Fruit fly (Drosophila melanogaster) whole organism, embryonic: ENCODE data around the gene SmD1.

ENCODE experiments used
- B-H2 ChIP-seq: fragments of 200-800 bp; sonication (Bioruptor generic); optimal IDR thresholded peaks from 2 replicates; lab custom pipeline; 2018; ENCODE audit warnings: missing biosample characterization, mild to moderate bottlenecking, missing genetic modification characterization
- BEAF-32 ChIP-seq: fragments of 200-800 bp; sonication (Bioruptor generic); optimal IDR thresholded peaks from 3 replicates; lab custom pipeline; 2017; ENCODE audit warnings: missing biosample characterization, missing genetic modification characterization, mild to moderate bottlenecking, moderate library complexity, missing genetic modification reagents
- CG11093 ChIP-seq: fragments of 200-800 bp; sonication (Bioruptor generic); IDR thresholded peaks from 3 replicates; pipeline ENCODE4 v1.3.6; 2022; ENCODE audit warnings: missing biosample characterization, missing genetic modification characterization
- CG11398 ChIP-seq: fragments of 200-800 bp; sonication (Bioruptor generic); optimal IDR thresholded peaks from 2 replicates; lab custom pipeline; 2016; ENCODE audit warnings: missing biosample characterization, missing genetic modification characterization
- CG11695 ChIP-seq: fragments of 200-800 bp; sonication (Bioruptor generic); IDR thresholded peaks from 3 replicates; pipeline ENCODE4 v1.3.6; 2022; ENCODE audit warnings: missing biosample characterization, missing genetic modification characterization
- CG12659 ChIP-seq: fragments of 200-800 bp; sonication (Bioruptor generic); optimal IDR thresholded peaks from 3 replicates; lab custom pipeline; 2017; ENCODE audit warnings: mild to moderate bottlenecking, missing biosample characterization, missing genetic modification reagents, missing genetic modification characterization
- CG12769 ChIP-seq: fragments of 200-800 bp; sonication (Bioruptor generic); optimal IDR thresholded peaks from 2 replicates; lab custom pipeline; 2019; ENCODE audit warnings: missing biosample characterization, mild to moderate bottlenecking, missing genetic modification characterization, moderate library complexity
- CG13287 ChIP-seq: fragments of 200-800 bp; sonication (Bioruptor generic); IDR thresholded peaks from 2 replicates; pipeline ENCODE4 v1.3.6; 2022; ENCODE audit warnings: missing biosample characterization, missing genetic modification characterization; ENCODE audit not compliant: partially characterized antibody
- CG16813 ChIP-seq: fragments of 200-800 bp; sonication (Bioruptor generic); IDR thresholded peaks from 3 replicates; pipeline ENCODE4 v1.3.6; 2022; ENCODE audit warnings: missing biosample characterization, missing genetic modification characterization; ENCODE audit not compliant: partially characterized antibody
- CG2120 ChIP-seq: fragments of 200-800 bp; sonication (Bioruptor generic); optimal IDR thresholded peaks from 3 replicates; lab custom pipeline; 2016; ENCODE audit warnings: missing biosample characterization, missing genetic modification characterization
- CG3407 ChIP-seq: fragments of 200-800 bp; sonication (Bioruptor generic); optimal IDR thresholded peaks from 2 replicates; lab custom pipeline; 2018; ENCODE audit warnings: missing biosample characterization, mild to moderate bottlenecking, missing genetic modification characterization
- CG34224 ChIP-seq: fragments of 200-800 bp; sonication (Bioruptor generic); IDR thresholded peaks from 3 replicates; pipeline ENCODE4 v1.3.6; 2022; ENCODE audit warnings: missing biosample characterization, missing genetic modification characterization; ENCODE audit not compliant: partially characterized antibody
- CG34376 ChIP-seq: fragments of 200-800 bp; sonication (Bioruptor generic); optimal IDR thresholded peaks from 2 replicates; lab custom pipeline; 2018; ENCODE audit warnings: missing biosample characterization, mild to moderate bottlenecking, missing genetic modification characterization
- CG3726 ChIP-seq: fragments of 200-800 bp; sonication (Bioruptor generic); IDR thresholded peaks from 3 replicates; pipeline ENCODE4, ENCODE4 v1.3.6; 2022; ENCODE audit warnings: missing biosample characterization, missing genetic modification characterization
- CG4820 ChIP-seq: fragments of 200-800 bp; sonication (Bioruptor generic); optimal IDR thresholded peaks from 3 replicates; lab custom pipeline; 2016; ENCODE audit warnings: missing biosample characterization, missing genetic modification characterization
- CG6254 ChIP-seq: fragments of 200-800 bp; sonication (Bioruptor generic); optimal IDR thresholded peaks from 3 replicates; lab custom pipeline; 2017; ENCODE audit warnings: mild to moderate bottlenecking, missing biosample characterization, missing genetic modification reagents, missing genetic modification characterization
- CG6791 ChIP-seq: fragments of 200-800 bp; sonication (Bioruptor generic); IDR thresholded peaks from 3 replicates; pipeline ENCODE4 v1.3.6; 2022; ENCODE audit warnings: missing biosample characterization, missing genetic modification characterization; ENCODE audit not compliant: partially characterized antibody
- CG7963 ChIP-seq: fragments of 200-800 bp; sonication (Bioruptor generic); IDR thresholded peaks from 3 replicates; pipeline ENCODE4 v1.3.6; 2022; ENCODE audit warnings: missing biosample characterization, missing genetic modification characterization; ENCODE audit not compliant: partially characterized antibody
- CG8290 ChIP-seq, 3 experiments: fragments of 200-800 bp; sonication (Bioruptor generic); optimal IDR thresholded peaks; 2 replicates each; lab custom pipeline; 2016 to 2019; ENCODE audit warnings: missing biosample characterization in 3 of 3, missing genetic modification characterization in 3 of 3, mild to moderate bottlenecking in 2 of 3, moderate library complexity in 1 of 3
- CG8924 ChIP-seq: fragments of 200-800 bp; optimal IDR thresholded peaks from 3 replicates; lab custom pipeline; 2019; ENCODE audit warnings: missing biosample characterization, mild to moderate bottlenecking, missing genetic modification characterization, moderate library complexity
- CG9215 ChIP-seq: fragments of 200-800 bp; sonication (Bioruptor generic); IDR thresholded peaks from 2 replicates; pipeline ENCODE4 v1.3.6; 2022; ENCODE audit warnings: missing biosample characterization, missing genetic modification characterization
- CG9609 ChIP-seq: fragments of 200-800 bp; sonication (Bioruptor generic); optimal IDR thresholded peaks from 3 replicates; lab custom pipeline; 2016; ENCODE audit warnings: missing biosample characterization, missing genetic modification characterization
- CG9727 ChIP-seq: fragments of 200-800 bp; sonication (Bioruptor generic); optimal IDR thresholded peaks from 3 replicates; lab custom pipeline; 2017; ENCODE audit warnings: missing biosample characterization, mild to moderate bottlenecking, missing genetic modification characterization
- CHES-1-like ChIP-seq: fragments of 200-800 bp; sonication (Bioruptor generic); optimal IDR thresholded peaks from 2 replicates; lab custom pipeline; 2016; ENCODE audit warnings: missing biosample characterization, missing genetic modification characterization
- CoRest ChIP-seq: fragments of 200-800 bp; sonication (Bioruptor generic); optimal IDR thresholded peaks from 3 replicates; lab custom pipeline; 2018; ENCODE audit warnings: missing biosample characterization, mild to moderate bottlenecking, missing genetic modification characterization, moderate library complexity
- D19A ChIP-seq: fragments of 200-800 bp; optimal IDR thresholded peaks from 3 replicates; lab custom pipeline; 2019; ENCODE audit warnings: missing biosample characterization, mild to moderate bottlenecking, missing genetic modification characterization, moderate library complexity
- E2f2 ChIP-seq: fragments of 200-800 bp; sonication (Bioruptor generic); IDR thresholded peaks from 2 replicates; pipeline ENCODE4 v1.3.6; 2022; ENCODE audit warnings: missing biosample characterization, missing genetic modification characterization
- Ets97D ChIP-seq: fragments of 200-800 bp; sonication (Bioruptor generic); optimal IDR thresholded peaks from 3 replicates; lab custom pipeline; 2016; ENCODE audit warnings: missing biosample characterization, missing genetic modification characterization
- MBD-R2 ChIP-seq: fragments of 200-800 bp; sonication (Bioruptor generic); IDR thresholded peaks from 2 replicates; pipeline ENCODE4 v1.3.6; 2022; ENCODE audit warnings: missing biosample characterization, missing genetic modification characterization
- NFAT ChIP-seq: fragments of 200-800 bp; sonication (Bioruptor generic); IDR thresholded peaks from 2 replicates; pipeline ENCODE4 v1.3.6; 2022; ENCODE audit warnings: missing biosample characterization, missing genetic modification characterization
- NK7.1 ChIP-seq: fragments of 200-800 bp; sonication (Bioruptor generic); optimal IDR thresholded peaks from 3 replicates; lab custom pipeline; 2016; ENCODE audit warnings: missing biosample characterization, missing genetic modification characterization
- Nf-YA ChIP-seq: fragments of 200-800 bp; sonication (Bioruptor generic); IDR thresholded peaks from 2 replicates; pipeline ENCODE4 v1.3.6; 2022; ENCODE audit warnings: missing biosample characterization, missing genetic modification characterization
- Ptx1 ChIP-seq: fragments of 200-800 bp; sonication (Bioruptor generic); IDR thresholded peaks from 2 replicates; pipeline ENCODE4 v1.3.6; 2022; ENCODE audit warnings: missing biosample characterization, missing genetic modification characterization
- Spps ChIP-seq: fragments of 200-800 bp; sonication (Bioruptor generic); optimal IDR thresholded peaks from 2 replicates; lab custom pipeline; 2018; ENCODE audit warnings: missing biosample characterization, mild to moderate bottlenecking, missing genetic modification characterization
- YL-1 ChIP-seq: fragments of 200-800 bp; sonication (Bioruptor generic); optimal IDR thresholded peaks from 3 replicates; lab custom pipeline; 2017; ENCODE audit warnings: missing biosample characterization, mild to moderate bottlenecking, missing genetic modification characterization
- cas ChIP-seq: fragments of 200-800 bp; sonication (Bioruptor generic); IDR thresholded peaks from 2 replicates; pipeline ENCODE4 v1.3.6; 2022; ENCODE audit warnings: missing biosample characterization, missing genetic modification characterization
- cato ChIP-seq: fragments of 200-800 bp; sonication (Bioruptor generic); optimal IDR thresholded peaks from 2 replicates; lab custom pipeline; 2016; ENCODE audit warnings: missing biosample characterization, missing genetic modification characterization, borderline replicate concordance
- croc ChIP-seq: fragments of 200-800 bp; sonication (Bioruptor generic); conservative IDR thresholded peaks from 3 replicates; pipeline ENCODE4 v1.3.6; 2022; ENCODE audit warnings: missing biosample characterization, missing genetic modification characterization
- lbe ChIP-seq: fragments of 200-800 bp; sonication (Bioruptor generic); optimal IDR thresholded peaks from 2 replicates; lab custom pipeline; 2016; ENCODE audit warnings: missing biosample characterization, mild to moderate bottlenecking, missing genetic modification characterization
- lov ChIP-seq, 2 experiments: fragments of 200-800 bp in 1 of 2; fragments of >200 bp in 1 of 2; sonication (Bioruptor generic) in 1 of 2; IDR thresholded peaks in 1 of 2; optimal IDR thresholded peaks in 1 of 2; 2 replicates in 1 of 2; 3 replicates in 1 of 2; pipeline versions ENCODE4 v1.3.6 to Lab custom; 2017 to 2022; ENCODE audit warnings: missing biosample characterization in 1 of 2, missing genetic modification characterization in 1 of 2
- nerfin-2 ChIP-seq: fragments of 200-800 bp; sonication (Bioruptor generic); IDR thresholded peaks from 2 replicates; pipeline ENCODE4 v1.3.6; 2022; ENCODE audit warnings: missing biosample characterization, missing genetic modification characterization; ENCODE audit not compliant: partially characterized antibody
- nom ChIP-seq: fragments of 200-800 bp; sonication (Bioruptor generic); optimal IDR thresholded peaks from 2 replicates; lab custom pipeline; 2017; ENCODE audit warnings: missing biosample characterization, missing genetic modification characterization, mild to moderate bottlenecking, moderate library complexity, missing genetic modification reagents
- phol ChIP-seq: fragments of 200-800 bp; sonication (Bioruptor generic); optimal IDR thresholded peaks from 3 replicates; lab custom pipeline; 2018; ENCODE audit warnings: missing biosample characterization, mild to moderate bottlenecking, missing genetic modification characterization, moderate library complexity
- pzg ChIP-seq: fragments of 200-800 bp; sonication (Bioruptor generic); optimal IDR thresholded peaks from 3 replicates; lab custom pipeline; 2018; ENCODE audit warnings: missing biosample characterization, mild to moderate bottlenecking, missing genetic modification characterization, moderate library complexity
- sens ChIP-seq: fragments of 200-800 bp; sonication (Bioruptor generic); peaks from one replicate; lab custom pipeline; 2016; ENCODE audit warnings: missing biosample characterization, missing genetic modification characterization
- sima ChIP-seq: fragments of 200-800 bp; sonication (Bioruptor generic); optimal IDR thresholded peaks from 2 replicates; lab custom pipeline; 2016; ENCODE audit warnings: missing biosample characterization, missing genetic modification characterization
- slp2 ChIP-seq: fragments of 200-800 bp; sonication (Bioruptor generic); optimal IDR thresholded peaks from 2 replicates; lab custom pipeline; 2016; ENCODE audit warnings: missing biosample characterization, missing genetic modification characterization
- ssp ChIP-seq: fragments of 200-800 bp; sonication (Bioruptor generic); IDR thresholded peaks from 2 replicates; pipeline ENCODE4 v1.3.6; 2022; ENCODE audit warnings: missing biosample characterization, missing genetic modification characterization
- vvl ChIP-seq: fragments of 200-800 bp; sonication (Bioruptor generic); IDR thresholded peaks from 2 replicates; pipeline ENCODE4 v1.3.6; 2022; ENCODE audit warnings: missing biosample characterization, missing genetic modification characterization

SmD1 gene

dm6 chr3L:12745121-12745770 is 10.8 kb upstream of the SmD1 start, which contains the start of gene CG32109:
TSS of gene CG32109 (plus strand) at chr3L:12745344.
- TF ChIP-seq CG2120 (GFP tag; lab: Kevin White, UChicago) (no peak), sens (GFP tag; lab: Kevin White, UChicago) (peak; percentile 54), vvl (peak; percentile 22; the same call in 1 of the 2 replicates), E2f2 (GFP tag; lab: Robert Waterston, UW) (peak; percentile 65), CG8290 (GFP tag; optimal IDR thresholded peaks at IDR 0.05; lab: Kevin White, UChicago) (no peak), CG8290 (tag; optimal IDR thresholded peaks at IDR 0.05; lab: Kevin White, UChicago) (no peak), CG11695 (GFP tag; lab: Robert Waterston, UW) (no peak), CG7963 (no peak), NFAT (GFP tag; lab: Robert Waterston, UW) (no peak), CHES-1-like (GFP tag; lab: Kevin White, UChicago) (no peak), Spps (tag; lab: Kevin White, UChicago) (no peak), CoRest (no peak), CG13287 (GFP tag; lab: Robert Waterston, UW) (peak; percentile 18; the same call in 1 of the 2 replicates), Ptx1 (GFP tag; lab: Robert Waterston, UW) (no peak), NK7.1 (no peak), CG6791 (no peak), cas (GFP tag; lab: Robert Waterston, UW) (no peak), nom (GFP tag; lab: Kevin White, UChicago) (peak; percentile 27), CG4820 (GFP tag; lab: Kevin White, UChicago) (no peak), lbe (GFP tag; lab: Kevin White, UChicago) (peak; percentile 51), CG12659 (GFP tag; lab: Kevin White, UChicago) (peak; percentile 30), MBD-R2 (GFP tag; lab: Robert Waterston, UW) (peak; percentile 37; the same call in 1 of the 2 replicates), CG6254 (GFP tag; lab: Kevin White, UChicago) (no peak), CG34224 (peak; percentile 18; the same call in 1 of the 3 replicates), CG34376 (no peak), BEAF-32 (GFP tag; lab: Kevin White, UChicago) (no peak), CG9609 (GFP tag; lab: Kevin White, UChicago) (no peak), lov (optimal IDR thresholded peaks at IDR 0.05; lab: Kevin White, UChicago) (no peak), lov (GFP tag; IDR thresholded peaks at IDR 0.05; lab: Robert Waterston, UW) (no peak), CG3407 (no peak), B-H2 (GFP tag; lab: Kevin White, UChicago) (no peak), cato (GFP tag; lab: Kevin White, UChicago) (no peak), CG3726 (GFP tag; lab: Robert Waterston, UW) (no peak), CG16813 (no peak), ssp (no peak), CG8924 (tag; lab: Kevin White, UChicago) (no peak), CG12769 (tag; lab: Kevin White, UChicago) (no peak), CG11093 (GFP tag; lab: Robert Waterston, UW) (no peak), Nf-YA (GFP tag; lab: Robert Waterston, UW) (no peak), pzg (GFP tag; lab: Kevin White, UChicago) (peak; percentile 23), croc (GFP tag; lab: Robert Waterston, UW) (no peak), slp2 (GFP tag; lab: Kevin White, UChicago) (no peak), Ets97D (GFP tag; lab: Kevin White, UChicago) (no peak), CG11398 (GFP tag; lab: Kevin White, UChicago) (no peak), YL-1 (GFP tag; lab: Kevin White, UChicago) (peak; percentile 19), CG9215 (GFP tag; lab: Robert Waterston, UW) (no peak), phol (tag; lab: Kevin White, UChicago) (no peak), sima (no peak), D19A (tag; lab: Kevin White, UChicago) (no peak), CG9727 (no peak), nerfin-2 (GFP tag; lab: Robert Waterston, UW) (no peak)
